Fruit fly (Drosophila melanogaster): ENCODE results near the gene Ir100a.
A peak's percentile ranks its signal among the peaks of the same experiment; 100 is the strongest.

Ir100a gene

dm6 chr3R:31812976-31813298 lies 12.2 kb downstream of the Ir100a start (continued):
- TF ChIP-seq slou (GFP tag; optimal IDR thresholded peaks at IDR 0.05) (no peak), Sry-β (GFP tag; optimal IDR thresholded peaks at IDR 0.05) (no peak), CG11247 (GFP tag; IDR thresholded peaks at IDR 0.05) (no peak), CG13123 (GFP tag; optimal IDR thresholded peaks at IDR 0.05) (no peak), BEAF-32 (GFP tag; optimal IDR thresholded peaks at IDR 0.05) (no peak), CG7372 (GFP tag; IDR thresholded peaks at IDR 0.05) (no peak), ems (GFP tag; optimal IDR thresholded peaks at IDR 0.05) (no peak), Kr (GFP tag; optimal IDR thresholded peaks at IDR 0.05) (no peak), so (GFP tag; IDR thresholded peaks at IDR 0.05) (no peak), ci (GFP tag; IDR thresholded peaks at IDR 0.05) (0 out of 3 replicates have a peak, but pooled peaks have one; percentile 44), ash1 (GFP tag; optimal IDR thresholded peaks at IDR 0.05) (no peak), CG11723 (GFP tag; optimal IDR thresholded peaks at IDR 0.05) (no peak), ewg (GFP tag; optimal IDR thresholded peaks at IDR 0.05) (no peak), CG1792 (GFP tag; optimal IDR thresholded peaks at IDR 0.05) (no peak), CG30431 (GFP tag; optimal IDR thresholded peaks at IDR 0.05) (no peak), zfh1 (GFP tag; IDR thresholded peaks at IDR 0.05) (0 out of 3 replicates have a peak, but pooled peaks have one; percentile 14), bowl (GFP tag; IDR thresholded peaks at IDR 0.05) (no peak), bbx (GFP tag; IDR thresholded peaks at IDR 0.05; ENCODE audit: partially characterized antibody) (peak; percentile 68), CG9797 (GFP tag; optimal IDR thresholded peaks at IDR 0.05) (no peak), CG17361 (GFP tag; IDR thresholded peaks at IDR 0.05) (no peak), Eip74EF (GFP tag; optimal IDR thresholded peaks at IDR 0.05) (no peak), Ets97D (GFP tag; optimal IDR thresholded peaks at IDR 0.05) (no peak), ato (GFP tag; IDR thresholded peaks at IDR 0.05; ENCODE audit: partially characterized antibody) (peak; percentile 11; the same call in 1 of the 2 replicates), CG6791 (GFP tag; IDR thresholded peaks at IDR 0.05; ENCODE audit: partially characterized antibody) (peak; percentile 54; the same call in 1 of the 3 replicates), rib (GFP tag; IDR thresholded peaks at IDR 0.05) (0 out of 2 replicates have a peak, but pooled peaks have one; percentile 27), seq (GFP tag; IDR thresholded peaks at IDR 0.05) (0 out of 2 replicates have a peak, but pooled peaks have one; percentile 1), CG7271 (tag; optimal IDR thresholded peaks at IDR 0.05) (no peak), CG1233 (GFP tag; optimal IDR thresholded peaks at IDR 0.05) (no peak), BtbVII (GFP tag; optimal IDR thresholded peaks at IDR 0.05) (no peak), dati (GFP tag; IDR thresholded peaks at IDR 0.05) (no peak), Blimp-1 (GFP tag; optimal IDR thresholded peaks at IDR 0.05) (no peak)

- TF ChIP-seq nerfin-1 (tag; optimal IDR thresholded peaks at IDR 0.05) (peak; percentile 50), CG6791 (GFP tag; IDR thresholded peaks at IDR 0.05; ENCODE audit: partially characterized antibody) (no peak), CG10543 (GFP tag; optimal IDR thresholded peaks at IDR 0.05) (peak; percentile 5), CG43689 (GFP tag; IDR thresholded peaks at IDR 0.05) (no peak), Doc2 (GFP tag; IDR thresholded peaks at IDR 0.05) (no peak), NFAT (GFP tag; IDR thresholded peaks at IDR 0.05) (no peak), chinmo (GFP tag; IDR thresholded peaks at IDR 0.05; ENCODE audit: partially characterized antibody) (0 out of 4 replicates have a peak, but pooled peaks have one; percentile 29), Deaf1 (tag; optimal IDR thresholded peaks at IDR 0.05) (peak; percentile 40), crol (GFP tag; IDR thresholded peaks at IDR 0.05) (0 out of 2 replicates have a peak, but pooled peaks have one; percentile 33), CG30020 (tag; optimal IDR thresholded peaks at IDR 0.05) (no peak), tna (GFP tag; IDR thresholded peaks at IDR 0.05; ENCODE audit: partially characterized antibody) (no peak), z (GFP tag; IDR thresholded peaks at IDR 0.05) (no peak), CG33557 (GFP tag; optimal IDR thresholded peaks at IDR 0.05) (no peak), CG17361 (GFP tag; IDR thresholded peaks at IDR 0.05) (no peak), Trl (optimal IDR thresholded peaks at IDR 0.05) (peak; percentile 29 to 61), Trl (GFP tag; optimal IDR thresholded peaks at IDR 0.05) (no peak), Fer1 (GFP tag; optimal IDR thresholded peaks at IDR 0.05) (peak; percentile 18), Atf3 (GFP tag; optimal IDR thresholded peaks at IDR 0.05) (no peak), zen (tag; optimal IDR thresholded peaks at IDR 0.05) (no peak), CG18599 (GFP tag; optimal IDR thresholded peaks at IDR 0.05) (peak; percentile 8), abd-A (tag; optimal IDR thresholded peaks at IDR 0.05) (peak; percentile 56), Ada2b (GFP tag; IDR thresholded peaks at IDR 0.05) (no peak), CG10209 (GFP tag; optimal IDR thresholded peaks at IDR 0.05) (no peak)
Observed at dm6 chr3R:31822462-31822861, 21.7 kb downstream of the Ir100a start.

Data from whole organism, embryonic.